Worm (Caenorhabditis elegans) whole organism, mixed stage, embryonic: ENCODE results near the gene rpl-36.

Experiments
- ces-1 ChIP-seq: fragments of 150-350 bp; optimal IDR thresholded peaks from 2 replicates; lab custom pipeline; 2014; ENCODE audit warnings: missing biosample characterization, missing genetic modification reagents, missing genetic modification characterization
- elt-3 ChIP-seq: fragments of 150-350 bp; optimal IDR thresholded peaks from 2 replicates; lab custom pipeline; 2014; ENCODE audit warnings: missing biosample characterization, missing genetic modification characterization
- mab-5 ChIP-seq: fragments of 150-350 bp; optimal IDR thresholded peaks from 2 replicates; lab custom pipeline; 2014; ENCODE audit warnings: missing biosample characterization, missing genetic modification characterization
- nhr-28 ChIP-seq: fragments of 150-350 bp; optimal IDR thresholded peaks from 2 replicates; lab custom pipeline; 2014; ENCODE audit warnings: missing biosample characterization, missing genetic modification characterization
- sptf-1 ChIP-seq: sonication (generic microtip); optimal IDR thresholded peaks from 2 replicates; lab custom pipeline; 2017; ENCODE audit warnings: mild to moderate bottlenecking, missing genetic modification characterization, moderate library complexity, missing compliant biosample characterization
- unc-39 ChIP-seq: fragments of 150-350 bp; optimal IDR thresholded peaks from 2 replicates; lab custom pipeline; 2014; ENCODE audit warnings: missing biosample characterization, missing genetic modification characterization

DNA sequence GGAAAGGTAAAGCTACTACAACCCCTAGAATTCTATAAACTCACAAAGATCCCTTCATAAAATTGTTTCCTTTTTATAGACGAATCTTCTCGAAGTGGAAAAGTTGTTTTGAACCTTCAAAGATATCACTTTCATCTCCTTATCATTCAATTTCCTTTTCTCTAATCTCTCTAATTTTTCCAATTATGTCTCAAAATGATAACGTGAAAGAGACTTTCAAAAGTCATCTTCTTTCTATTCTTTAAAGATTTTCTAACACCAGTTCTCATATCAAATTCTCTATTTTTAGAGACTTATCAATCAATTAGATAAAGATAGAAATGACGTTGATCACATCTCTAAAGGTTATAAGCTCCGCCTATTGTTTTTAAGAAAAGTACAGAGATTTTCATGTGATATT, 19.4 kb downstream of the rpl-36 start:
- TF ChIP-seq elt-3 (tag; lab: Kevin White, UChicago), result no peak
- no peak for TF ChIP-seq unc-39 (tag; lab: Kevin White, UChicago)
- TF ChIP-seq ces-1 (GFP tag; lab: Kevin White, UChicago), result no peak
- no peak for TF ChIP-seq mab-5 (tag; lab: Kevin White, UChicago)
- no peak for TF ChIP-seq sptf-1
- no peak for TF ChIP-seq nhr-28
